Fruit fly (Drosophila melanogaster) whole organism, larva: ENCODE measurements around the gene CG18787.
A peak's percentile ranks its signal among the peaks of the same experiment; 100 is the strongest.

Experiments used
- noc ChIP-seq: fragments of 200-800 bp; sonication (Bioruptor generic); optimal IDR thresholded peaks from 3 replicates; lab custom pipeline; 2019; ENCODE audit warnings: missing biosample characterization, mild to moderate bottlenecking, missing genetic modification characterization, moderate library complexity

Gene CG18787

DNA sequence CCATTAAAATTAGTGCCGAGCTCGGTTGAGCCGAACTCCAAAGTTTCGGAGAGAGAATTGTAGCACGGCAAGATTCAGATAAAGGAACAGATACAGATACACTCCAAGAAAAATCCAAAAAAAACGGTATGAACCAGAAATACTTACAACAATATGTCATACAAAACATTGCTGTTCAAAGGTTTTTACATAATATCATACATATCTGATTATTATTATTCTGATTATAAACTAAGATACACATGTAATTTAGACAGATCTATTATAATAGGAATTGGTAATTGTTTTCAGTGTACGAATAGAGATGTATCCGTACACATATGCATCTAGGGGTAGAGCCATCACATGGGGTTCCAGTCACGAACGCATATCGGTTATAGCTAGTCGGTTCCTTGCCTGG is 19.1 kb downstream of the CG18787 start:
- no peak for TF ChIP-seq noc (tag; lab: Kevin White, UChicago)

DNA sequence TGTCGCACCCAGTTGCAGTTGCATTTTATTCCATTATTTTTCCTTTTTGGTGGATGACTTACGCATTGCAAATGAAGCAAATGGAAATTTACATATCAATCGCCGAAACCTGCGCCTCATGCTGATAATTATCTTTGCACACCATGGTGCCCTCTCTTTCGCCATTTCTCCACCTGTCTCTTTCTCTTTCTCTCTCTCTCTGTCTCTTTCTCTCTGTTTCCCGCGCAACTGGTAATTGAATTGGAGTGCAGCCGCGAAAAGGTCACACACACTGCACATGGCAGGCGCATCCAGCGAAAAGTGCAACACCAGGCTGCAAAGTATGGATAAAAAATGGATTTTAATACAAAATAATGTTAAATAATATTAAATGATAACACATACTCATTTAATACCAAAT is 21.4 kb downstream of the CG18787 start:
- TF ChIP-seq noc (tag; lab: Kevin White, UChicago) = no peak

- no peak for TF ChIP-seq noc (tag; lab: Kevin White, UChicago)
These were observed 22.2 kb downstream of the CG18787 start for dm6 chr2L:11976955-11977354.

- TF ChIP-seq noc (tag; lab: Kevin White, UChicago) = no peak
These were observed 25.9 kb downstream of the CG18787 start for dm6 chr2L:11973145-11973738.

- TF ChIP-seq noc (tag; lab: Kevin White, UChicago) = peak; percentile 63
These were observed 28.2 kb downstream of the CG18787 start for dm6 chr2L:11970853-11971397.

DNA sequence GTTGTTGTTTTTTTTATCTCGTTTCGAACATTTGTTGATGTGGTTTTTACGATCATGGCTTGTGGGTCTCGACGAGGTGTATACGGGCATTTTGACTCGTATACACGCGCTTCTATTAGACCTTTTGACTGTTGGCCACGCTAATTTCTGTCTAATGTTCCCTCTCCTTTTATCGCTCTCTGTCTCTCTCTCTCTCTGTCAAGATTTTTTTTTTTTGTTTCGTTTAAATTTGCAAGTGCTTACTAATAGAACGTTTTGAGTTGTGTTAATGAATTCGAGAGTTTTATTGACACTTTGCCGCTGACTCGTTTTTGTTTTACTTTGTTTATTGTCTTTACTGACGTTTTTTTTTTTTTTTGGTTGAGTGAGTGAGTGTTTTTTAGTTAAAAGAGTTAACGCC is 28.8 kb downstream of the CG18787 start:
- no peak for TF ChIP-seq noc (tag; lab: Kevin White, UChicago)

dm6 chr2L:11969424-11969823 is 29.7 kb downstream of the CG18787 start:
- no peak for TF ChIP-seq noc (tag; lab: Kevin White, UChicago)

- no peak for TF ChIP-seq noc (tag; lab: Kevin White, UChicago)
These were observed 30.4 kb downstream of the CG18787 start for dm6 chr2L:11968581-11969272.

DNA sequence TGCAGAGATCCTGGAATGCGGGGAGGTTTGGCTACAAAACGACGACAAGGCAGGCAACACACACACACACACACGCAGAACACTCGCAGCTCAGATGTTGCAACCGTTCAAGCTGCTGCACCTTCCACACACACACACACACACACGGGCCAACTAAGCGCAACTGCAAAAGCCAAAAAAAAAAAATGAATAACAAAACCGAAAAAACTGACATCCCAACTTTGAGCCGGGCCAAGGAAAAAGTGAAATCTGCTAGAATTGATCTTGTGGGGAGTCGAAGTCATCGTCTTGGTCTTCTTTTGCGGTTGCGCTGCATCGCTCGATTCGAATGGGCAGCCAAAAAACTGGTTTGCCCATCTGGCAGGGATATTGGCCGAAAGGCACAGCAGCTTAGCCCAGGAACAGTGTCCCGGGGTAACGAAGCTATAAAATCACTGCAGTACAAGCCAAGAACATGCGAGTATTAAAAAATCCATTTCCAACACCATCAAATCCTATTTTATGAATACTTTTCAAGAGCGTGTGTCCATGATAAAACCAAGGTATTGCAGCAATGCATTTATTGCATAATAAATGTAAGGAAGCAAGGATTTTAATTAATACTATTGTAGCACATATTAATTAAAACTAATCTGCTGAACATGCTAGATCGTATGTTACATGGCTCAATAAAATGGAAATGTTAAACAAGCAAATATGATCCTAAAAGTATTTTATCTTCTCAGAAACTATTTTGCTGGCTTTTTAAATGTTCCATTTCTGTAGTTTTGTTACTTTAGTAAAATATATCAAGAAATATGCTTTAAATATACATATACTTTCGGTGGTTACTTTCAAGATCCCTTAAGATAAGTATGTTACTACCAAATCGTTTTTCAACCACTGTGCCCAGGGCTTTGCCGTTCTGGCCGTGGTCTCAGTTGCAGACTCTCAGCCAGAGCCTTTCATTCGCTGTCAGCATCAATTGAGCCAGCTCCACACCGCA is 33.2 kb downstream of the CG18787 start:
- no peak for TF ChIP-seq noc (tag; lab: Kevin White, UChicago)

- no peak for TF ChIP-seq noc (tag; lab: Kevin White, UChicago)
These were observed 35.5 kb downstream of the CG18787 start for dm6 chr2L:11963422-11964322.

DNA sequence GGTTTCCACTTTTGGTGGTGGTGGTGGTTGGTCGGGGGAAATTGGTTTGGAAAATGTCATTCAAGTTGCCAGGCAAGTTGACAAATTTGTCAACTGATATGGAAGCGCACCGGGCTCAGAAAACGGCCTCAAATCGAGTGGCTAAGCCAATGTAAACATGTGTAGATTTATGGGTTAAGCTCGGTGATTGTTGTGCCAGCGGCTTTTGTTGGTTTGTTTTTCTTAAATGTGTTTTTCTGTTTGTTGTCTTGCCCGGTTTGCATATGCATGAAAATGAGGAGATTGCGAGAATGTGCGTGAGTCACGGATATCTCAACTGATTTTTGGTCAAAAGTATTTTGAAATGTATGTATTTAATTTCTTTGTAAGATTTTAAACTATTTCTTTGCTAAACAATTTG is 38.2 kb downstream of the CG18787 start:
- TF ChIP-seq noc (tag; lab: Kevin White, UChicago) = no peak

DNA sequence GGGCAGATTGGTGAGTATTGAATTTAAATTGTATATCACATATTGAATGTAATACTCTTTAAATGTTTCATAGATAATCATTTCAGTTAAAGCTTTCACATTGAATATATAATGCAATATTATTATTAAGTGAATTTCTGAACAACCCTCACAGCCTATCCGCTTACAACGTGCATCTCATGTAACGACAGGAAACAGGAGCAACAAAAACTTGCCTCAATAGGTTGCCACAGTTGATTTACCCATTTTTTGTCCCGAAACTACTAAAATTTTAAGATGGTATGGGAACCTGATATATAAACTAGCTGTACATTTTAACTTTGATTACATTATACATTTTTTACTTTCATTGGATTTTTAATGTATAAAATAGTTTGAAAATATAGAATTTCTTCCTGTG is 40.4 kb downstream of the CG18787 start:
- TF ChIP-seq noc (tag; lab: Kevin White, UChicago) = no peak

DNA sequence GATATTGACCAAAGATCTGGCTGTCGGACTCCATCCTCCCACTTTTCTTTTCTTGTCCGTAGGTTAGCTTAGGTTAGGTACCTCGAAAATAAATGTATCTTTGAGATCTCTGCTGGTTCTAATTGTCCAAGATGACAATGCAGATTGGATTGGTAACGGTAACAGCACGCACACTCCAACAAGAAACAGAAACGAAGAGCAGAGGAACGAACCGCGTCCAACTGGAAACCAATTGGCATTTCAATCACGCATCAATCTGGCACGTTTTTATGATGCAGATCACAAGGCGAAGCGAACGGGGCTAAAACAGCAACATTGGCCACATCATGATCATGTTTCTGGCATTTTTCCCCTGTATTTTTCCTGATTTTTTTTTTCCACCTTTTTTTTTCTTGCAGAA is 43.3 kb downstream of the CG18787 start:
- no peak for TF ChIP-seq noc (tag; lab: Kevin White, UChicago)

DNA sequence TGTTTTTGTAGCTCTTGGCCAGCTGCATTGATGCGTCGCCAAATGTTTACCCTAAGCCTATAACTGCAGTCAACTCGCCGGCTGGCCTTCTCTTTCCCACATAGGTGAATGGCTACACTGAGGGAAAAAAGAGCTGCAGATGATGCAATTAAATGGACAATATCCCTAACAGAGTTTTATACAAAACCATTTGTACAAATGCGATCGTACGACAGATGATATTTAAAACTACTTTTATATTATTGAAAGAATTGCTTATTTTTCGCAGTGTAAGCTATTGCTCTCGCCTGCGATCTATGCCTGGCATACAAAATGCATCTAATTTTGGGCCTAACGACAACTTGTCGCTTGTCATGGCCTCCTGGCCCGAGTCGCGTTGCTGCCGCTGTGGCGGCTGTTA is 49.2 kb downstream of the CG18787 start:
- TF ChIP-seq noc (tag; lab: Kevin White, UChicago) = no peak

dm6 chr2L:11948479-11948878 is 50.7 kb downstream of the CG18787 start:
- no peak for TF ChIP-seq noc (tag; lab: Kevin White, UChicago)
